Worm (Caenorhabditis elegans) whole organism, L2 larva: Measurements from ENCODE around the gene C05E4.15.

Source experiments
- R02D3.7 ChIP-seq: fragments of 150-350 bp; optimal IDR thresholded peaks from 2 replicates; lab custom pipeline; 2014; ENCODE audit warnings: missing biosample characterization, missing genetic modification characterization
- Y55F3AM.14 ChIP-seq: fragments of 200-800 bp; sonication (Bioruptor generic); optimal IDR thresholded peaks from 2 replicates; lab custom pipeline; 2018; ENCODE audit warnings: mild to moderate bottlenecking, missing genetic modification characterization, missing compliant biosample characterization
- ZK546.5 ChIP-seq: sonication (generic microtip); optimal IDR thresholded peaks from 2 replicates; lab custom pipeline; 2017; ENCODE audit warnings: missing biosample characterization, missing genetic modification characterization
- aly-2 ChIP-seq: fragments of 150-350 bp; optimal IDR thresholded peaks from 2 replicates; lab custom pipeline; 2014; ENCODE audit warnings: missing biosample characterization, missing genetic modification characterization
- egl-27 ChIP-seq: sonication (generic microtip); optimal IDR thresholded peaks from 3 replicates; lab custom pipeline; 2017; ENCODE audit warnings: missing biosample characterization, missing genetic modification reagents, missing genetic modification characterization
- fos-1 ChIP-seq: fragments of 150-350 bp; optimal IDR thresholded peaks from 2 replicates; lab custom pipeline; 2014; ENCODE audit warnings: missing biosample characterization, missing genetic modification characterization
- lin-11 ChIP-seq: fragments of 150-350 bp; sonication (generic microtip); optimal IDR thresholded peaks from 2 replicates; lab custom pipeline; 2014; ENCODE audit warnings: missing biosample characterization, missing genetic modification characterization, inconsistent platforms, mixed read lengths
- lin-13 ChIP-seq: fragments of 150-350 bp; optimal IDR thresholded peaks from 2 replicates; lab custom pipeline; 2014; ENCODE audit warnings: missing biosample characterization, missing genetic modification reagents, missing genetic modification characterization
- mdl-1 ChIP-seq, 2 experiments: fragments of 150-350 bp in 1 of 2; sonication (generic microtip) in 1 of 2; optimal IDR thresholded peaks; 2 replicates each; lab custom pipeline; 2017; ENCODE audit warnings: missing biosample characterization in 2 of 2, missing genetic modification characterization in 2 of 2
- nhr-11 ChIP-seq: fragments of 150-350 bp; optimal IDR thresholded peaks from 2 replicates; lab custom pipeline; 2014; ENCODE audit warnings: missing biosample characterization, missing genetic modification characterization
- nhr-12 ChIP-seq: fragments of 150-350 bp; optimal IDR thresholded peaks from 2 replicates; lab custom pipeline; 2014; ENCODE audit warnings: missing biosample characterization, missing genetic modification characterization
- nhr-23 ChIP-seq: fragments of 150-350 bp; optimal IDR thresholded peaks from 2 replicates; lab custom pipeline; 2014; ENCODE audit warnings: missing biosample characterization, missing genetic modification reagents, missing genetic modification characterization
- unc-55 ChIP-seq: fragments of 150-350 bp; sonication (generic microtip); optimal IDR thresholded peaks from 3 replicates; lab custom pipeline; 2014; ENCODE audit warnings: missing biosample characterization, missing genetic modification reagents, missing genetic modification characterization
- unc-62 ChIP-seq: fragments of 150-350 bp; optimal IDR thresholded peaks from 2 replicates; lab custom pipeline; 2014; ENCODE audit warnings: missing biosample characterization, missing genetic modification reagents, missing genetic modification characterization

DNA sequence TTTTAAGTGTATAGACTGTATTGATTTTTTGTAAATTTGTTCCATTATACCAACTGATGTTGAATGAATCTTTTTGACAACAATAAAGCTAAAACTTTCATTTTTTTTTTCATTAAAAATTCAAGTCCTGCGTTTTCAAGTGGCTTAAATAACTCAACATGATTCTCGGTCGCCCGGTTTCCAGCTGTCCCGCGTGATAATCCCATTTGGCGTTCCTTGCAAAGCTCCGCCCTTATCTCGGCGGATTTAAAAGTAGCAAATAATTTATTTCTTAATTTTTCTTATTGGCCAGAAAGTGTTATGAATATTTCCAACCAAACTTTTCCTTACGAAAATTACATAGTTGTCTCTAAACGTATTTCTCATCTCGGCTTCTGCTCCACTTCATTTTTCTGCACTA lies 5.0 kb downstream of the C05E4.15 start, which contains the start of gene str-20:
- TF ChIP-seq mdl-1 (tag; optimal IDR thresholded peaks at IDR 0.05; lab: Kevin White, UChicago) (no peak), aly-2 (no peak), unc-62 (no peak), fos-1 (tag; lab: Kevin White, UChicago) (no peak), Y55F3AM.14 (GFP tag; lab: Kevin White, UChicago) (no peak), ZK546.5 (tag; lab: Kevin White, UChicago) (no peak), nhr-23 (tag; lab: Kevin White, UChicago) (no peak), nhr-11 (tag; lab: Kevin White, UChicago) (no peak), lin-11 (no peak), nhr-12 (tag; lab: Kevin White, UChicago) (no peak), unc-55 (GFP tag; lab: Kevin White, UChicago) (no peak), lin-13 (GFP tag; lab: Kevin White, UChicago) (no peak), R02D3.7 (tag; lab: Kevin White, UChicago) (no peak), egl-27 (tag; lab: Kevin White, UChicago) (no peak)
